Worm (Caenorhabditis elegans) whole organism, young adult: ENCODE measurements around the gene pho-7.

Experiments used
- B0336.3 ChIP-seq: fragments of 200-800 bp; sonication (Bioruptor generic); IDR thresholded peaks from 2 replicates; pipeline ENCODE4 v1.3.6; 2022; ENCODE audit warnings: missing genetic modification characterization, missing compliant biosample characterization
- Y95B8A.8 ChIP-seq: fragments of 200-800 bp; sonication (Bioruptor generic); IDR thresholded peaks from 2 replicates; pipeline ENCODE4 v1.3.6; 2022; ENCODE audit warnings: missing genetic modification reagents, missing genetic modification characterization, missing compliant biosample characterization
- snpc-4 ChIP-seq, 5 experiments: fragments of 150-350 bp in 1 of 5; sonication (generic microtip) in 4 of 5; optimal IDR thresholded peaks; 2 replicates each; lab custom pipeline; 2014 to 2018; ENCODE audit warnings: missing genetic modification characterization in 5 of 5, missing biosample characterization in 3 of 5, antibody characterized with exemption in 2 of 5, mild to moderate bottlenecking in 2 of 5, missing compliant biosample characterization in 2 of 5, missing genotype in 2 of 5, moderate library complexity in 2 of 5, missing genetic modification reagents in 1 of 5
- unc-130 ChIP-seq: sonication (generic microtip); optimal IDR thresholded peaks from 2 replicates; lab custom pipeline; 2016; ENCODE audit warnings: missing genetic modification reagents, missing genetic modification characterization, missing compliant biosample characterization
- unc-62 ChIP-seq: fragments of 150-350 bp; optimal IDR thresholded peaks from 2 replicates; lab custom pipeline; 2014; ENCODE audit warnings: missing biosample characterization, missing genetic modification reagents, missing genetic modification characterization

DNA sequence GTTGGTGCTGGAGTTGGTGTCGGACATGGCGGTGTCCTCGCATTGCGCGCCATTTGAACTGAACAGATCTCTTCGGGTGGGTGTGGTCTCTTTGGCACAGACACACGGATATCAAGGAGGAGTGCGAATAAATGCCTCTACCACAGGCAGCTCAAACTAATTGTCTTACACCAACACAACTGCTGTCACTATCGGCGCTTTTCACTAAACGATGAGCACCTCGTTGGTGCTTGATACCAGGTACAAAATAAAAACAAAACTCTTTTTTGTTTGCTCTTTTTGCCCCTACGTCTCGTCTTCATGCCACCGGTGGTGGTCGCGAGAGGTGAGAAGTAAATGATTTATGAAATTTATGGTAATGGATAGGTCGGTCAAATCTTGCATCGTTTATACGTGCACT, 30.4 kb downstream of the pho-7 start, which contains the start of gene F47B10.8:
- no peak for TF ChIP-seq Y95B8A.8 (GFP tag; lab: Robert Waterston, UW)
- TF ChIP-seq B0336.3: no peak
- no peak for TF ChIP-seq unc-62 (GFP tag; lab: Kevin White, UChicago)
- no peak for TF ChIP-seq snpc-4 (GFP tag; optimal IDR thresholded peaks at IDR 0.05; lab: Kevin White, UChicago)
- TF ChIP-seq snpc-4 (tag; optimal IDR thresholded peaks at IDR 0.05; lab: Kevin White, UChicago): no peak
- no peak for TF ChIP-seq unc-130 (GFP tag; lab: Kevin White, UChicago)
